Fruit fly (Drosophila melanogaster): ENCODE results near the gene Eig71Ee.

Eig71Ee gene

dm6 chr3L:15604979-15605378, 50.8 kb downstream of the Eig71Ee start:
- TF ChIP-seq Med (GFP tag) (peak; percentile 51), Lhr (GFP tag; optimal IDR thresholded peaks at IDR 0.05) (no peak)
